Worm (Caenorhabditis elegans): ENCODE results near the gene rnf-5.

Gene rnf-5

DNA sequence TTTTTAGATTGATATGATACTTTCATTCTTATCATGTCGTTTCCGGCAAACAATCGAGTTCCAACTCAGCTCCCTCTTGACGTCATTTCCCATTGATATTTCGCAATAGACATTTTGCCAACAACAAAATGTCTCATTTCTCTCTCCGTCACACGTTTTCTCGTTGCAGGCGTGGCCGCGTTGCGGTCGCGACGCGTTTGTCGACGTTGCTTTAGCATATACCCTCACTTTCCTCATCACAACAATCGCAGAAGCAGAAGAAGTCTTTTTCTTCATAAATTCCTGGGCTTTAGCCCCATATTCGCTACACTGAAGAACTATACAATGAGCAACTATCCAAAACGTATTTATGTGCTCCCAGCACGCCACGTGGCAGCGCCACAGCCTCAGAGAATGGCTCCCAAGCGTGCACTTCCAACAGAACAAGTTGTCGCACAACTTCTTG, 27.0 kb upstream of the rnf-5 start, which contains the start of gene xbp-1 (continued):
- TF ChIP-seq pax-1 (tag; optimal IDR thresholded peaks at IDR 0.05) (peak; percentile 77), ceh-14 (tag; optimal IDR thresholded peaks at IDR 0.05) (peak; percentile 38), hlh-8 (tag; optimal IDR thresholded peaks at IDR 0.05) (no peak), C38D4.7 (GFP tag; optimal IDR thresholded peaks at IDR 0.05) (no peak), dve-1 (tag; optimal IDR thresholded peaks at IDR 0.05) (peak; percentile 87), ceh-19 (GFP tag; optimal IDR thresholded peaks at IDR 0.05) (no peak), che-1 (tag; optimal IDR thresholded peaks at IDR 0.05) (no peak), ref-2 (tag; optimal IDR thresholded peaks at IDR 0.05) (peak; percentile 68), sox-4 (tag; optimal IDR thresholded peaks at IDR 0.05) (no peak)

DNA sequence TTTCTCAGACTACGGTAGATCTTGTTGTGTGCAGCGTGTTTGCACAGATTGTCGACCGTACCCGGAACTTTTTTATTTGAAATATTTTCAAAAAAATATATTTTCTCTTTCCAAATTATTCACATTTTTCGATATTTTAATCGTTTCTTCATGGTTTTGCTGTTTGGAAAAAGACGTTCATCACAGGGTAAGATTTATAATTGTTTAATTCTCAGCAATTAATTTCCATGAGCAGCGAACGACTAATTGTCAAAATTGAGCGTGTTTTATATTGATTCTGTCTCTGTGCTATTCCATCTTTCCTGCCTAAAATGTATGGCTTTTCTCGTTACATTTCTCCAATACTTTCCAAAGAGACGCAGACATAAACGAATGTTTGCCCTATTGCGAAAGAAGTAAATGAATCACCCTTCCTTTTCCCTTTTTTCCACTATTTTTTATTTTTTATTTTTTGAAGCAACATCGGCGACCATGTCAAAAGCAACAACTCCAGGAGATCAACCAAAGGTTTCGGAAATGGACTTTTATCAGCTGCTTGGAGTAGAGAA, 24.5 kb upstream of the rnf-5 start, which contains the start of gene dnj-16:
TSS of gene dnj-16 (plus strand) at position 51 of the 548 bp plus-strand sequence.
- TF ChIP-seq fax-1 (tag; optimal IDR thresholded peaks at IDR 0.05): no peak
- no peak for TF ChIP-seq ceh-24 (tag; optimal IDR thresholded peaks at IDR 0.05)
- TF ChIP-seq fkh-6 (tag; optimal IDR thresholded peaks at IDR 0.05): no peak
- TF ChIP-seq ceh-30 (tag; optimal IDR thresholded peaks at IDR 0.05): no peak
- TF ChIP-seq ceh-31 (tag; optimal IDR thresholded peaks at IDR 0.05): peak; percentile 52
- TF ChIP-seq ceh-9 (tag; optimal IDR thresholded peaks at IDR 0.05): no peak
- TF ChIP-seq pqm-1 (tag; optimal IDR thresholded peaks at IDR 0.05): no peak
- peak; percentile 58 for TF ChIP-seq unc-42 (tag; optimal IDR thresholded peaks at IDR 0.05)
- peak; percentile 61 for TF ChIP-seq ceh-48 (tag; optimal IDR thresholded peaks at IDR 0.05)
- TF ChIP-seq elt-4 (tag; optimal IDR thresholded peaks at IDR 0.05): no peak
- no peak for TF ChIP-seq che-1 (tag; optimal IDR thresholded peaks at IDR 0.05)
- peak; percentile 26 for TF ChIP-seq unc-55 (GFP tag; optimal IDR thresholded peaks at IDR 0.05)
- peak; percentile 4 for TF ChIP-seq nfya-1 (tag; optimal IDR thresholded peaks at IDR 0.05)
- TF ChIP-seq ref-2 (tag; optimal IDR thresholded peaks at IDR 0.05): no peak

DNA sequence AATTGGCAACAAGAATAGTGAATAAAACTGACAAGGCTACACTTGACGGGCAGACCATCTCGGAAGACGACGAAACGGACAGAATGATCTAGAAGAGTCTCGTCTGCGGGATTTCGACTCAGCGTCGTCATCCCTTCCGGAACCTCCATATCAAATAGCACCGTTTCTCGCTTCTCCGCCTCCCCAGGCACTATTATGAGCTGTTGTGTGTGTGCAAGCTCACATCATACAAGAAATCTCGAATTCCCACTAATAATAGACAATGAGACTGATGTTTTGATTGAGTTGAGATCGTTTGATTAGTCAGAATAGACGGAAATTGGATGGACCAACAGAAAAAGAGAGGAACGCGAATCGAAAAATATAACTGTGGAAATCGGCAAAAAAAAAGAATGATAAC, 23.6 kb upstream of the rnf-5 start, which contains the start of gene spp-28:
TSS of gene spp-28 (minus strand) at position 101 of the 400 bp plus-strand sequence.
- TF ChIP-seq ceh-34 (tag; optimal IDR thresholded peaks at IDR 0.05) (no peak), fkh-6 (tag; optimal IDR thresholded peaks at IDR 0.05) (no peak), nhr-11 (tag; optimal IDR thresholded peaks at IDR 0.05) (no peak), elt-2 (tag; optimal IDR thresholded peaks at IDR 0.05) (no peak), C38D4.7 (GFP tag; optimal IDR thresholded peaks at IDR 0.05) (no peak)

DNA sequence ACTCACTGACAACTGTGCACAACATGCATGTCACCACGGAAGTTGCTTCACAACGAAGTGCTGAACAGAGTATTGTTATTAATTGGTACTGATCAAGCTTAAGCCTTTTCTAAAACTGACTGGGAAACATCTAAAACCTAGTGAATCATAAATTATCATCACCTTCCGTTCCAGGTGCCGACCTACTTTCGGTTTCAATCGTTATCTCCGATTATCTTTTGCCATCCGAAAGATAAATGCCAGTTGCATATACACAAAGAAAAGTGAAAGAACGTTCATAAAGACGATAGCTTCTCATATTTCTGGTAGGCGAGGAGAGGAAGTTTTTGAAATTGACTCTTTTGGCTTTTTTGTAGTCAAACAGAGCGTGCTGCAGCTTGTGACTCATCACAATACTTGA, 23.0 kb upstream of the rnf-5 start:
- TF ChIP-seq fkh-6 (tag; optimal IDR thresholded peaks at IDR 0.05): no peak
- TF ChIP-seq hlh-30 (tag; optimal IDR thresholded peaks at IDR 0.05; ENCODE audit: insufficient read depth): no peak
- no peak for TF ChIP-seq ahr-1 (tag; optimal IDR thresholded peaks at IDR 0.05)
- no peak for TF ChIP-seq ceh-18 (tag; optimal IDR thresholded peaks at IDR 0.05)
- no peak for TF ChIP-seq K02D7.2 (tag; optimal IDR thresholded peaks at IDR 0.05)
- no peak for TF ChIP-seq pqm-1 (tag; optimal IDR thresholded peaks at IDR 0.05)
- TF ChIP-seq elt-4 (tag; optimal IDR thresholded peaks at IDR 0.05): no peak
- no peak for TF ChIP-seq lim-6 (tag; optimal IDR thresholded peaks at IDR 0.05)
- no peak for TF ChIP-seq pat-9 (tag; optimal IDR thresholded peaks at IDR 0.05)
- no peak for TF ChIP-seq pax-1 (tag; optimal IDR thresholded peaks at IDR 0.05)
- TF ChIP-seq rnt-1 (tag; optimal IDR thresholded peaks at IDR 0.05): no peak
- TF ChIP-seq hlh-13 (GFP tag; optimal IDR thresholded peaks at IDR 0.05): no peak
- TF ChIP-seq ceh-6 (GFP tag; optimal IDR thresholded peaks at IDR 0.05): no peak
- no peak for TF ChIP-seq ceh-19 (GFP tag; optimal IDR thresholded peaks at IDR 0.05)
- TF ChIP-seq unc-55 (GFP tag; optimal IDR thresholded peaks at IDR 0.05): no peak
- TF ChIP-seq Y22D7AL.16 (tag; optimal IDR thresholded peaks at IDR 0.05): no peak
- TF ChIP-seq che-1 (tag; optimal IDR thresholded peaks at IDR 0.05): no peak
- no peak for TF ChIP-seq zip-5 (tag; optimal IDR thresholded peaks at IDR 0.05)

Data from whole organism, late embryonic.